Fruit fly (Drosophila melanogaster) whole organism, larva: ENCODE results near the gene CG11498.

Experiments used
- noc ChIP-seq: fragments of 200-800 bp; sonication (Bioruptor generic); optimal IDR thresholded peaks from 3 replicates; lab custom pipeline; 2019; ENCODE audit warnings: missing biosample characterization, mild to moderate bottlenecking, missing genetic modification characterization, moderate library complexity

CG11498 gene

DNA sequence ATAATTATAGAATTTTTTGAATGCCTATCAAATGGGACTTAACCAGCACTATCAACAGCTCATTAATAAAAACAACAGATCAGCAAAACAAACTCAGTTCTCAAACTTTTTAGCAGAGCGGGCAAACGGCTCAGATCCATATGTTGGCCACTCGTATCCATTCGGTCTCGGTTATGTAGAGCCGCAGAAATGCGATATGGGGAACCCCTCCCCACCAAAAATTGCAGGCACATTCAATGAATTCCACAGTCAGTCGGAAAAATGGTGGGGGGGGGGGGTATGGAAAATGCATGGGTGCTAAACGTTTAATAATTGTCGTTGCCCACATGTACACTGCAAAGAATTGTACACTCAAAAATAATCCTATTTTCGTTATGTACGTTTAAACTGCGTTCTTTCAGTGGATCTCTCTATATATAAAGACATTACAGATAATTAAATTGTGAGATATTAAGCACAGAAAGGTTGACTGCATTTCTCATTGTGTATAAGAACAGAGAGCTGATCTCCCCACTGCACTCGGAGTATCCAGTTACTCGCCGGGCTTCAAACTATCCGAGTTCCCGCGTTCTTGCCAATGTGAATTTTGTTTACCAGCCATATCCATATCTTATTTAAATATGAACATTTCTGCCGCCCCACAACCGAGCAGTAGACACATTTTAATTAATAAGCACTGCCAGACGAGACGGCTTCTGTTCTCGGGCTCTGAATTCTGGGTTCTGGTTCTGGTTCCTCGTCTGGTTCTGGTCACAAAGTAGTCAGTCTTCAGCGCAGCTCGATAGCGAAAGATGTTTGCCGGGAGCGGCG lies 8.8 kb downstream of the CG11498 start, which contains the start of gene CG15529:
Gene CG15529, plus strand, starts transcription at position 760 of the 810 bp plus-strand sequence.
- no peak for TF ChIP-seq noc (tag; lab: Kevin White, UChicago)

DNA sequence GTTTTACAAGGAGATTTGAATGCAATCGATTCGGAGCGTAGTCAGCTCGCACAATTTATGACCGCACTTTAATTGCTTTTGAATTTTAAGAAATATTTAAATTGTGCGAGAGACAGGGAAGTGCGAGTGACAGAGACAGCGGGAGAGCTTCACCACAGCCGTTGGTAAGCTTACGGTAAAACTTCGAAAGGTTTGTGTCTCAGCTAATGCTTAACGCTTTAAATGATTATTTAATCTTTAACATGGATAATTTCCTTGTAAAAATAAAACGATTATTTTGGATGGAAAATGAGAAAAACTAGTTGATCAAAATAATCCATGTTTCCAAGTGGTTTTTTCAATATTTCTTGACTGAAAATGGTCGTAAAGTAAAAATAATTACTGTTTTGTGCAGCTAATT lies 9.7 kb downstream of the CG11498 start:
- no peak for TF ChIP-seq noc (tag; lab: Kevin White, UChicago)

DNA sequence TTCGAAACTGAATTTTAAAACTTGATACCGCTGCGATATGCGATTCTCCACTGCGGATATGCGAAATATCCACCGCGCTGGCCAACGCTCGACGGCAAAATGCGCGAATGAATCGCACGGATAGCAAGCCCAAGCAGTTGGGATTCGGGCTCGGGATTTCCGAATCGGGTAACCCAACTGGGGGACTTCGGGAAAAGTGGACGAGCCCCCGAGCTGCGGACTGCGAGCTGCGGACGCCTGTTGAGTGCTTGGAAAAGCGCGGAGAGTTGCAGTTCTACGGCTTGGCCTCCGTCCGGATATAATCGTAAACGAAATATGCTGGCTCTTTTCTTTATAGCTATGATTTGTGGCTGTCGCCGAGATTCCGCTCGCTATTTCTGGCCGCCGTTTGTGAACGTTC lies 10.8 kb downstream of the CG11498 start, which contains the start of gene AdoR:
Gene AdoR, minus strand, starts transcription at position 101 of the 400 bp plus-strand sequence.
- TF ChIP-seq noc (tag; lab: Kevin White, UChicago): no peak

DNA sequence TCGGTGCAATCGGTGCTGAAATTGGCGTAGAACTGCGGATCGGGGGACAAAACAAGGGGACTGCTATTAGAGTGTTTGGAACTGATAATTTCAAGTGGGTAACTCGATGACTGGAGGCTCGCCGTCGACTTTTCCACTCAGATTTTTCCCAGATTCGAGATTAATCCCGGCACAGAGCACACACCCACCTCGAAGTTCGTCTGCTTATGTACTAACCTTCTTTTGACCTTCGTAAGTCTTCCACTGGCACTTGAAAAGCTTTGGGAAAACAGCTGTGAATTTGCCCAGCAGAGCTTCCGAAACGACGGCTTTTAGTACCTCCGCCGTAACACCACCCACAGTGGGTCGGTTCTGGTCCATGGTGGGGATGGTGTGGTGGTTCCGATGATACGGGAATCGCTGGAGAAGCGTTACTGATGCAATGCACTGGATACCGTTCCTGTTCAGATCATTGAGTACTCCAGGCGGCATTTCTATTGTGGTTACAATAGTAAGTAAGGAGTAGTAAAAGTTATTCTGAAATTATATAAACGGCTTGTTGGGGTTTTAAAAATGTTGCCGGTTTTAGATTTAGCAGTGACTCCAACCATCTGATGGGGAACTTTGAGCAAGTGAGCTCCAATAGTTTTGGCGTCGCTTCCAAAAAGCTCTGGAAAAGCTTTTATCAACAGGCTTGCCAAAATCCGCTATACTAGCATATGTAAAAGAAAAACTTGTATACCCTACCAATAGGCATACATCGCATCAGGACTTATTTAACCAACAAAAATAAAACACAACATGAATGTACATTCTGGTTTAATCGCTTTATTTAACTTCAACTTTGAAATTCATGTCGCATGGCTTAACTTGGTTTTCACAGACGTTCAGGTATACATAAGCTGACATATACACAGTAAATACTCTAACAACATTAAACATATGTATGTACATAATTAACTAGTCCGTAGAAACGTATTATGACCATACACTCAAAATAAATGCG lies 25.9 kb downstream of the CG11498 start, which contains the start of gene Tpi:
Gene Tpi, minus strand, starts transcription at position 537 of the 985 bp plus-strand sequence.
- TF ChIP-seq noc (tag; lab: Kevin White, UChicago): peak; percentile 1

DNA sequence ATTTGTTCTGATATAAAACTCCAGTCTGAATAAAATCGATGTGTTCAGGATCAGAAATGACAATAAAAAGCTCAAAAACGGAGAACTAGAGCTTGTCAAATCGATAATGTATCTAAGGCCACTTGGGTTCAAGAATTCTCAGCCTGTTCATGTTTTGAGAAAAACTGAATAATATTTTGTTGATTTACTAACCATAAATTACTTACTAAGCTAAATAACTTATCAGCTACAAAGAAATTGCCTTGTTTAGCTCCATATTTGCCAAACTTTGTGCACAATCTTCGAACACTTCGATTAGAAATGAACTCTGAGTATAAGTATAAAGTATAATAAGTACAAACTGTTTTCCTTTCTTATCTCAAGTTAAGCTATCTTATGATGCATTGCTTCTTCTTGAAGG lies 28.0 kb downstream of the CG11498 start, which contains the start of gene CG31029:
Gene CG31029, minus strand, starts transcription at position 101 of the 400 bp plus-strand sequence.
- TF ChIP-seq noc (tag; lab: Kevin White, UChicago): no peak

DNA sequence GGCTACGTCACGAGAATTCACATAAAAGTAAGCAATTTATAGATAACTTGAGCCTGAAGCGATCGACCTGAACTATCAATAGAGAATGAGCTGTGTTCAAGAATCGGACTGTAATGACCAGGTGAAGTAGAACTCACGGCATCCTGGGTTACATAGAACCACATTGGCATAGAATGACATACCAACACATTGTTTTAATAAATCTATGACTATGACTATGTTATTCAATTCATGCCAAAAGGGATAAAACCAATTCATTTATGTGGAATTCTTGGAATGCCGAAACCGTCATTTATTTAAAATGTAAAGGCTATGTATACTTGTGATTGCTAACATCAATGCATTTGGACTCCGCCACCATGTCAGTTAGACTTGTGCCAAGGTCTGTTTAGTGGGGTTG lies 31.3 kb downstream of the CG11498 start, which contains the start of gene Ppi1:
Gene Ppi1, minus strand, starts transcription at position 101 of the 400 bp plus-strand sequence.
- no peak for TF ChIP-seq noc (tag; lab: Kevin White, UChicago)

DNA sequence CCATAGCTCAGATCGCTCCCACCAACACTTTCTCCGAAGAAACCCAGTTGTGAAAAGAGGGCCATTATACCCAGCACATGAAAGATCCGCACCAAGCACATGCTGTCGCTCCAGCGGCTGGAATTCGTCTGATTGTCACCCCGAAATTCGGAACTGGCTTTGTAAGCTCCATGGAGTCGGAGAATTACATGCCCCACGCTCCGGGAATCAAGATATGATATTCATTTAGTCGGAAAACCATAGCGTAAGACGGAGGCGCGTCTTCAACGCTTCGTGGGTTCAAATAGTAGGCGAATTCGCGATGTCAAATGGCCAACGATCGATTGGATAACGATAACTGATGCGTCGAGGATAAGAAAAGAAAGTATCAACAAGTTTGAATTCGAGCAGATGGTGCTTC lies 35.6 kb downstream of the CG11498 start, which contains the start of gene CG45073:
Gene CG45073, minus strand, starts transcription at position 101 of the 400 bp plus-strand sequence.
- TF ChIP-seq noc (tag; lab: Kevin White, UChicago): no peak

DNA sequence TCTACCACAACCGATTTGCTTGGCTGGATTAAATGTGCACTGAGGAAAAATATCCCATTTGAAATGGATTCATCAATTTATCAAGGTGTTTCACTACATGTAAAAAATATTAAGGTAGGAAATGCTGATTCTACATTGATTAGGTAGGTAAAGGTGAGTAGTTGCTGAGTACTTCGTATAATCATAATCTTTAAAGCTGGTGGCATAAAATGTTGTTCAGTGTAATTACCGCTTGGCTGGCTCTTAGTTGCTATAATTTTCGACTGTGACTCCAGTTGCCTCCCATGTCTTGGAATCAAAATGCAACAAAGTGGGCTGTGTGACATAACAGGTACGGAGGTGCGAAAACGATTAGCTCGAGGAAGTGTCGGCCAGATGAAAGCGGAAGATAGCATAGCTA lies 37.1 kb downstream of the CG11498 start, which contains the start of gene CG45072:
Gene CG45072, minus strand, starts transcription at position 101 of the 400 bp plus-strand sequence.
- TF ChIP-seq noc (tag; lab: Kevin White, UChicago): no peak

DNA sequence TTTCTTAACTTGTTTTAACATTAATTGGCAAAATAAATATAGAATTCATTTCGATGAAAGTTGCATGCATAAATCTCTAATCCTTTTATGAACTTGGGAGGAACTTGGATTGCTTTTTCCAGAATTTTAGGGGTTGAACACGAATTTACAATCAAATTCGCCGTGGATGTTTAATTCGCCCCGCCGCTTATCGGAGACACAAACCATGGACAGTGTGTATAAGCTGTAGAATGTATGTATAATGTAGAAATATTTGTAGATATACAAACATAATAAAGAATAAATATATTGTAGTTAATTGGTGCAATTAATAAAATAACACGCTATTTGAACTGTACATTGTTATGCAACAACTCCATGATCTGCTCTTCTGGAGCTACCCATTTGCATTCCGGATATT lies 38.5 kb downstream of the CG11498 start:
- TF ChIP-seq noc (tag; lab: Kevin White, UChicago): no peak

DNA sequence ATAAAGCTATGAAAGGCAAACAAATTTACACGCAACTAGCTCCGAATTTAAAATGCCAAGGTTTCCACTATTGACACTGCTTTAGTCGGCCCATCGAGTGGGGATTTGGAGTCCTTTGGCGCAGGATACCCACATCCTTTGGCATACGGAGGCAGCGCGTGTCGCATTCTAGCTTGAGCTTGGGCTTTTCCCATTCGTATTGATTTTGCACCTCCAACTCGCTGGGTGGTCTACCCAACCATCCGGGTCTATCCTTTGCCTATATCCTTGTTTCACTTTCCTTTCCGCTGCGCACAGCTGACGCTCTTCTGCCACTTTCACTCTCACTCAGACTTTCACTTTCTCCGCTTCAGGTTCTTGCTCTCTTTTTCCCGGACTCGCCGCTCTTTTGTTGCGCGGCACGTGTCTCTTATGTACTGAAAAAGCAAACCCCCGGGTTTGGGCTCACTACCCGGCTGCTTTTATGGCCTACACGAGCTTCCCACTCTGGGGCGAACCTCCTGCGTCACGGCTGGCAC lies 45.9 kb downstream of the CG11498 start:
- no peak for TF ChIP-seq noc (tag; lab: Kevin White, UChicago)

DNA sequence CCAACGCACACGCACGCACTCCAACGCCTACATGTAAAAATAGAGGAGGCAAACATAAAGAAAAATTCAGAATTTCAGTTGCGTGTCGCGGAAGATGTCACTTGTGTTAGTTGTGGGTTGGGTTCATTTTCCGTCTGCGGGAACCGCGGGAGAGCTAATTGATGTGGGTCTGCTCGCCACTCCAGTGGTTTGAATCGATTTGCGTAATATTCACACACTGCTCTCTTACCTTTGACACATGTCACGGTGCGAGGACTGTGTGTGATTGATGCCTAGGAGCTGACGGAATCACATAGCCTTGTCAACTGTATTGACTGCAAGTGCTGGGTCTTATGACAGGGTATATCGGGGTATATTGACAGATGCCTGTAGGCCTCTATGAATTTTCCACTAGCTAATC lies 49.3 kb downstream of the CG11498 start:
- no peak for TF ChIP-seq noc (tag; lab: Kevin White, UChicago)

DNA sequence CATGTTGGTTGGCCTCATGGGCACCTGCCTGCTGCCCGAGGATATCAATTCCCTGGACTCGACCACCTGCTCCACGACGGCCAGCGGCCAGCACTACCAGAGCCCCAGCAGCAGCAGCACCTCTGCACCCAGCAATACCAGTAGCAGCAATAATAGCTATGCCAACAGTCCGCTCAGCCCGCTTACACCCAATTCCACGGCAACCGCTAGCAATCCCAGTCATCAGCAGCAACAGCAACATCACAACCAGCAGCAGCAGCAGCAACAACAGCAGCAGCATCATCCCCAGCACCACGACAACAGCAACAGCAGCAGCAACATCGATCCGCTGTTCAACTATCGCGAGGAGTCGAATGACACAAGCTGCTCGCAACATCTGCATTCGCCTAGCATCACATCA lies 50.9 kb downstream of the CG11498 start:
- TF ChIP-seq noc (tag; lab: Kevin White, UChicago): no peak

DNA sequence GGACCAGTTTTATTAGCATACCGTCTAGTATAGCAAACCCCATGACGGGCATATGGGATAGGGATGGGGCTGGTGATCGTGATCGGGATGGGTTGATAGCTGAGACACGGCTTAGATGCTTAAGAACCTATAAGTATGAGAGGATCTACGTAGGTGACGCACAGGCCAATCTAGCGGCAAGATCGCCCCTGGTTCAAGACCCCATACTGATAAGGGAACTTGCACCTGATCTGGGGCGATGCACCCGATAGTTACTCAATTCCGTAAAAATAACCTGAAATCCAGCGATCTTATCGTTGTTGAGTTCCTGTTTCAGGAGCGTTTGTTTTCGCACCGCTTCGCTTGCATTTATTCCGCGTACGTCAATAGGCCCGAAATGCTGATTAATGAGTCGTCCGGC lies 51.6 kb downstream of the CG11498 start:
- no peak for TF ChIP-seq noc (tag; lab: Kevin White, UChicago)

DNA sequence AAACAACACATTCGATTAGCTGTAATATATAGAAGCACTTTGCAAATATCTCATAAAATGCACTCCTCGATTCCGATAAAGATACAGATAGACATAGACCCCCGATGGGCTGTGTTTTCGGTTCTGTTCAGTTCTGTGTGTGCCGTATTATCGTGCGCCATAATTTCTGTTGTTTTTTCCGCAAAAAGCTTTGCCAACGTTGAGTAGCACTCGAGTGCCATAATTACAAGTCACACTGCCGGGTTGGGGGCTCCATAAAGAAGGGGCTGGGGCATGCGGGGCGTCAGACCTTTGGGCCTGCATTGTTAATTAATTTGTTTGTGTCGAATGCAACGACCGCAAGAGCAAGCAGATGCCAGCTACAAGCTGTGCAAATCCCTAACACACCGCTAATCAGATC lies 52.6 kb downstream of the CG11498 start:
- TF ChIP-seq noc (tag; lab: Kevin White, UChicago): no peak

DNA sequence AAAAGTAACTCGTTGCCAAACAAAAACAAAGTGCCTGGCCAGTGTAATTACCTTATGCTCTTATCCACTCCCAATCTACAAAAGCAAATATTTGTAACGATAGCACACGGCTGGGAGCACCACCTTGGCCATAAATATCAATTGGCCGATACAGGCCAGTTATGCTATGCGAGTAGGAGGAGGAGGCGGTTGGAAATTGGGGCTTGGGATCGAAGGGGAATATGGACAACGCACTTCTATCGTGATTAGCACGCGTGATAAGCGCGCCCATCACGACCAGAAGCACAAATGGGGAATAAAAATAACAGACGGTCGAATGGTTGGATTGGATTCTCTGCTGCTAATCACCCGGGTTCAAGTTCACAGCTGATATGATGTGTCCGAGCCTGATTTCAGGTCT lies 53.7 kb downstream of the CG11498 start:
- TF ChIP-seq noc (tag; lab: Kevin White, UChicago): peak; percentile 18
